Worm (Caenorhabditis elegans): ENCODE data around the gene F22F7.8.

ce11 chrV:2135323-2135722 is 13.6 kb upstream of the F22F7.8 start:
- no peak for TF ChIP-seq med-1 (GFP tag; optimal IDR thresholded peaks at IDR 0.05; ENCODE audit: insufficient read depth)
- TF ChIP-seq ztf-29 (GFP tag; IDR thresholded peaks at IDR 0.05), result no peak
- TF ChIP-seq ztf-23 (GFP tag; IDR thresholded peaks at IDR 0.05), result no peak
- no peak for TF ChIP-seq tab-1 (GFP tag; IDR thresholded peaks at IDR 0.05)
- no peak for TF ChIP-seq flt-1 (GFP tag; IDR thresholded peaks at IDR 0.05)
- no peak for TF ChIP-seq T22C8.4 (GFP tag; IDR thresholded peaks at IDR 0.05)
- no peak for TF ChIP-seq klf-2 (GFP tag; conservative IDR thresholded peaks at IDR 0.05)
- TF ChIP-seq cog-1 (tag; optimal IDR thresholded peaks at IDR 0.05), result no peak

Measured in whole organism, midembryonic.